Fruit fly (Drosophila melanogaster) S2 (cell line): ENCODE measurements around the gene CG34026.

Experiments
- CG8478 ChIP-seq: fragments of >200 bp; optimal IDR thresholded peaks from 2 replicates; lab custom pipeline; 2018
- CTCF ChIP-seq, 2 experiments: fragments of >200 bp; optimal IDR thresholded peaks; 2 replicates each; lab custom pipeline; 2018

The CG34026 gene

dm6 chrX:9533518-9533917 lies at the start of gene CG34026:
TSS of gene CG34026 (plus strand) at chrX:9533818.
- TF ChIP-seq CG8478: no peak
- TF ChIP-seq CTCF (optimal IDR thresholded peaks at IDR 0.05; lab: Kevin White, UChicago): no peak

DNA sequence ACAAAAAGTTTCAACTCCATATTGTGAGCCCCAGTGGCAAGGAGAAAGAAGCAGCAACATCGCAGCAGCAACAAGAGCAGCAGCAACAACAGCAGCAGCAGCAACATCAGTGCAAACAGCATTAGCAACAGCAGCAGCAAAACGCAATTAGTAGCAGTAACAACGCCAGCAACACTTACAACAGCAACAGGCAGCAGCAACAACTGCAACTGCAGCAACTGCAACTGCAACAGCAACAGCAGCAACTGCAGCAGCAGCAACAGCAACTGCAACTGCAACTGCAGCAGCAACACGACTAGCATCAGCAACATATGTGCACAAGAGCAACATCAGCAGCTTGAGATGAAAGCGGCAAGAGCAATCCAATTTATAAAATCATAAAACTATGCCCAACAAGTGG lies 48.4 kb upstream of the CG34026 start:
- TF ChIP-seq CG8478 (no peak), CTCF (optimal IDR thresholded peaks at IDR 0.05; lab: Kevin White, UChicago) (no peak)

dm6 chrX:9485899-9486298 lies 47.7 kb upstream of the CG34026 start:
- TF ChIP-seq CG8478 (no peak), CTCF (optimal IDR thresholded peaks at IDR 0.05; lab: Kevin White, UChicago) (no peak)

DNA sequence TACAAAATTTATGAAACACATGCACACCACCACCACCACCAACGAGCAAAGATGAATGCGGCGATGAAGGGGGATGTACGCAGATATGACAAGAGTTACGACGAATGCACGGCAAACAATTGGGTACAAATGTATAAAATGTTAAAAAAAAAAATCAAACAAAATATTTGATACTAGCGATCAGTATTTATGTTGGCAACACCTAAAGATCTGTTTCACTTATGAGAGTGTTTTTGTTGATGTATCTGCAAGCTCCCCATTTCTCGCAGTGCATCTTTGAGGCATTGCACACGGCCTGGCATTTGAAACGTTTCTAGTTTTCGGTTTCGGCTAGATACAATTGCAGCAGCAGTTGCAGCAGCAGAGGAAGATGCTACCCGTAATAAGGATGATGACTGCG lies 46.8 kb upstream of the CG34026 start:
- TF ChIP-seq CTCF (optimal IDR thresholded peaks at IDR 0.05; lab: Kevin White, UChicago) (no peak), CG8478 (no peak)

dm6 chrX:9494103-9494502 lies 39.5 kb upstream of the CG34026 start:
- no peak for TF ChIP-seq CG8478
- no peak for TF ChIP-seq CTCF (optimal IDR thresholded peaks at IDR 0.05; lab: Kevin White, UChicago)

dm6 chrX:9495945-9496445 lies 37.6 kb upstream of the CG34026 start:
- no peak for TF ChIP-seq CG8478
- TF ChIP-seq CTCF (optimal IDR thresholded peaks at IDR 0.05; lab: Kevin White, UChicago): no peak

DNA sequence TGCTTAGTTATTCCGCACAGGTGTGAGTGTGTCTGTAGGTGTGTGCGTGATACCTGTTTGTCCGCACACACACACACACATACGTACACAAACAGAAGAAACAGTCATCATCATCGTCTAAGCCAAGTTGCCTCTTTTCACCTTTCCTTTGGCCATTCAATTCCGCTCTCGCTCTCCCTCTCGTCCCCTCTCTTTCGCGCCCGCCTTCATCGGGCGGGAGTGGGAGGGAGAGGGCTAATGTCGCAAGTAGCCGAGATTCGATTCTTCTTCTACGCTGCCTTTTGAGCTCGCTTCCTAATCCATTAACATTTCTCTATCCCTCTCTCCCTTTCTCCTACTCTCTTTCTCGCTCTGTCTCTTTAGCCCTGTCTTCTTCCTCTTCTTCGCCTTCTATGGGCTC lies 36.5 kb upstream of the CG34026 start:
- no peak for TF ChIP-seq CG8478
- no peak for TF ChIP-seq CTCF (optimal IDR thresholded peaks at IDR 0.05; lab: Kevin White, UChicago)

DNA sequence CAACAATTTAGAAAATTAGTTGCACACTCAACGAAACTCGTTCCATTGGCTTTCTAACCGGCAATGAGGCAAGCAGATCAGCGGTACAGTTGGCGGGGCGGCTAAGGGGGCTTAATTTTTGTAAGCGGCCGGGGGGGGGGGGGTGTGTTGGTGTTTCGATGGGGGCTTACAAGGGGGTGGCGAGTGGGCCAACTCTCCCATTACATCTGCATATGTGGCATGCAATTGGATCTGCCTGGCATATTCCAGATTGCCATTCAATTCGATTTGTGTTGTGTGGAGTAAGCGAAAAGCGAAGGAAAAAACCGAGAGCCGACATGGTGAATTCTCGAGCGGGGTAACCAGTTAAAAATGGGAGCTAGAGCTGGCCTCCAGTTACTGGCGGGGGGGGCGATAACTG lies 35.4 kb upstream of the CG34026 start:
- TF ChIP-seq CG8478: no peak
- no peak for TF ChIP-seq CTCF (optimal IDR thresholded peaks at IDR 0.05; lab: Kevin White, UChicago)

DNA sequence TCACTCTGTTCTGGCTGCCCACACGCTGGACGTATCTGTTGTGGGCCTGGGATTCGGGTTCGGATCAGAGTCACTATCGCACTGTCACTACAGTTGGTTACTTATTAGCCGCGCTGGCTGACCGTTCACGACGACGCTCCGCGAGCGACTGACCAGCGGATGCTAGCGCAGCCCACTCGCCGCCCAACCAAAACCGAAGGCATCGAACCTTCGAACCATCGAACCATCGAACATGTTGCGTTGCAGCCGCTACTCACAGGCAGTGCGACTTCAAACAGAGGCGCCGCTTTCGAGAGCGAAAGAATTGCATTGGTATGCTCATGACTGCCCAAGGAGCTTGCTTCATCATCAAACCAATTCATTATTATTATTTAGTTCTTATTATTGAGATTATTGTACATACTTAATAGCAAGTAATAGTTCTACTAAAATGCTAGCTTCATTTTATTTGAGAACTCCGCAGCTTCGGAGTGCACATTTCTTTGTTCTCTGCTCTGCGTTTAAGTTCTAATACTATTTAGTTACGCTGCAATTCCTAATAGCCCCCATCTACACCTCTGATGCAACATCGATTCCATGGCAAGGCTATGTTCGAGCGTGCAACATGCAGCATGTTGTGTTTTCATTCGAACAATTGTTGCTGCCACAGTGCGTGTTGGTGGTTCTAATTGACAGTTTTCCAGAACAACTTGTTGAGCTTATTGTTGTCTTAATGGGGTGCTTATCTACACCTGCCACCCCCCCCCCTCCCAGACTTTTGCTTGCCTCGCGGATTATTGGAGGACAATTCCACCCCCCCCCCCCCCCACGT lies 33.4 kb upstream of the CG34026 start, which contains the start of gene mgl:
Gene mgl (minus strand): TSS at position 136 of the 811 bp plus-strand sequence.
- TF ChIP-seq CTCF (optimal IDR thresholded peaks at IDR 0.05; lab: Kevin White, UChicago) (no peak), CG8478 (no peak)

dm6 chrX:9500805-9501281 lies 32.8 kb upstream of the CG34026 start:
- TF ChIP-seq CTCF (optimal IDR thresholded peaks at IDR 0.05; lab: Kevin White, UChicago) (no peak), CG8478 (no peak)

- TF ChIP-seq CG8478 (no peak), CTCF (optimal IDR thresholded peaks at IDR 0.05; lab: Kevin White, UChicago) (no peak)
These were observed 31.3 kb upstream of the CG34026 start for dm6 chrX:9502286-9502685.

DNA sequence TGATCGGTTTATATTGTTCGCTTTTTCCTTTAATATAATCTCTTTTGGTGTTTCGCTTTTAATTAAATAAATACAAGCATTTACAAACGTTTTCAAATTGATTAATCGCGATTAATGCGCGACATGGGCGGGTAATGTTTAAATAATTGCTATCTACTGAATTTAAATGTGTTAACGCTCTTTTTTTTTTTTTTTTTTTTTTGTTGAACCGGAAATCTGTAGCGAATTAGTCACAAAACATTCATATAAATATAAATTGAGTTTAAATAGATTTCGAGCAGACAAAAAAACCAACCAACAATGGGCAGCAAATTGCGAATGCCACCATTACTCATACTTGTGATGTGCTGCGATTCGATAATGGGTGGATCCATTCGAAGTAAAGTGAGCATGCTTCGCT lies 22.4 kb upstream of the CG34026 start, which contains the start of gene CG34028:
Gene CG34028 (plus strand): TSS at position 301 of the 400 bp plus-strand sequence.
- TF ChIP-seq CTCF (optimal IDR thresholded peaks at IDR 0.05; lab: Kevin White, UChicago) (no peak), CG8478 (no peak)

dm6 chrX:9520175-9520574 lies 13.4 kb upstream of the CG34026 start:
- no peak for TF ChIP-seq CG8478
- TF ChIP-seq CTCF (optimal IDR thresholded peaks at IDR 0.05; lab: Kevin White, UChicago): no peak

dm6 chrX:9523543-9523942 lies 10.1 kb upstream of the CG34026 start:
- TF ChIP-seq CG8478: no peak
- no peak for TF ChIP-seq CTCF (optimal IDR thresholded peaks at IDR 0.05; lab: Kevin White, UChicago)

DNA sequence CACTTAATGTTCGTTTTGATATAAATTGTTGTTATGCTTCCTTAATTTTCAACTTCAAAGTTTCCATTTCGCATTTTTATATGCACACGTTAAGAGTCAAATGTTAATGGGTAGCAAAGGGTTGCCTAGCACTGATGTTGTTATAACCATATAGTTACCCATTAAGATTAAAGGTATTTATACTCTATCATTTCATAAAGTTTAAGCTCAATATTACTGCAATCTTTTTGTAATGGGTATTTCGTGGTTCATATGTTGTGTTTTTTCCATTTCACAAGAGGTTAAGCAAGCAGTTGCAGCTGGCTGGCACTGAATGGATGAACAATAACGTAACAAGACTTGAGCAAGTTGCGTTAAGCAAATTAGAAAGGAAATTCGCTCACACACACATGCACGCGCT lies 1.7 kb upstream of the CG34026 start:
- TF ChIP-seq CG8478 (no peak), CTCF (optimal IDR thresholded peaks at IDR 0.05; lab: Kevin White, UChicago) (no peak)

DNA sequence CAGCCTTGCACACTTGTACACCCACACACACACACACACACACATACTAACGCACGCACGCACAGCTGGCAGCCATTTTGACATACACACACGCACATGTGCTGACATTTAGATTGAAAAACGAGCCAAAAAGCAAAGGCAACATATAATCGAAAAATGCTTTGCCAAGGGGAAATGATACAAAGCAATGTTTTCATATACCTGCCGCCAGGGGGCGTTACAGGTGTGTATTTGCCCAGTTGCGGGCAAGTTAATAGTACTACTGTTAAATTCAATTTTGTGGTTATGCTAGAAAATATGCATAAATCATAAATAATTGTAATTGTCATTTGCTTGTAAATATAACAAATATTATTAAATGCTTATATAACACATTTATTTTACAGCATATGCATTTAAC lies 1.2 kb upstream of the CG34026 start:
- TF ChIP-seq CTCF (optimal IDR thresholded peaks at IDR 0.05; lab: Kevin White, UChicago) (peak; percentile 53 to 62), CG8478 (no peak)

DNA sequence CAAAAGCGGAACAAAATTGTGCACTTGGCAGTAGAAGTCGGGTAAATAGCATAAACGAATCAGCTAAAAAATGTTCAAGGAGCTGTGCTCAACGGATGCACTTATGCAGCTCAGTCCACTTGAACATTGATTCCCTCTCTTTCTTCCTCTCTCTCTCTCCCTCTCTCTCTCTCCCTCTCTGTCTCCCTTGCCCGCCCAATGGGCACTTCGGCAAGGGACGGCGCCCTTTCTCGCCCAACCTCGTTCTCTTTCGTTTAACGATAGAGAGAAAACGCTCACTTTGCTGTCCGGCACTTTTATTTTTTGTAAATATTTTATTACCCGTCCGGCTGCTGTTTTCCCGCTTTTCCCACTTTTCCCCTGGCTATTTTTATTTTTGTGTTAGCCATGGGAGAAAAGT lies 10.8 kb downstream of the CG34026 start:
- TF ChIP-seq CTCF (optimal IDR thresholded peaks at IDR 0.05; lab: Kevin White, UChicago) (no peak), CG8478 (no peak)
